Worm (Caenorhabditis elegans) whole organism, L2 larva: ENCODE measurements around the gene lntl-1.

Experiments
- F13H6.1 ChIP-seq: sonication (generic microtip); optimal IDR thresholded peaks from 2 replicates; lab custom pipeline; 2016; ENCODE audit warnings: missing genetic modification characterization, missing compliant biosample characterization
- R02D3.7 ChIP-seq: fragments of 150-350 bp; optimal IDR thresholded peaks from 2 replicates; lab custom pipeline; 2014; ENCODE audit warnings: missing biosample characterization, missing genetic modification characterization
- alr-1 ChIP-seq: fragments of 150-350 bp; optimal IDR thresholded peaks from 2 replicates; lab custom pipeline; 2014; ENCODE audit warnings: missing biosample characterization, missing genetic modification characterization
- ama-1 ChIP-seq: fragments of 150-350 bp; optimal IDR thresholded peaks from 2 replicates; lab custom pipeline; 2018; ENCODE audit warnings: inconsistent platforms
- ceh-82 ChIP-seq: fragments of 150-350 bp; optimal IDR thresholded peaks from 2 replicates; lab custom pipeline; 2014; ENCODE audit warnings: missing biosample characterization, missing genetic modification characterization
- lin-39 ChIP-seq: fragments of 150-350 bp; optimal IDR thresholded peaks from 2 replicates; lab custom pipeline; 2014; ENCODE audit warnings: missing biosample characterization, missing genetic modification reagents, missing genetic modification characterization
- mab-5 ChIP-seq: fragments of 150-350 bp; optimal IDR thresholded peaks from 2 replicates; lab custom pipeline; 2014; ENCODE audit warnings: missing biosample characterization, missing genetic modification characterization
- mbf-1 ChIP-seq: sonication (generic microtip); optimal IDR thresholded peaks from 2 replicates; lab custom pipeline; 2017; ENCODE audit warnings: missing biosample characterization, missing genetic modification characterization
- nhr-21 ChIP-seq: fragments of 150-350 bp; optimal IDR thresholded peaks from 2 replicates; lab custom pipeline; 2014; ENCODE audit warnings: missing biosample characterization, missing genetic modification characterization
- nhr-23 ChIP-seq: fragments of 150-350 bp; optimal IDR thresholded peaks from 2 replicates; lab custom pipeline; 2014; ENCODE audit warnings: missing biosample characterization, missing genetic modification reagents, missing genetic modification characterization
- nhr-237 ChIP-seq: fragments of 150-350 bp; optimal IDR thresholded peaks from 2 replicates; lab custom pipeline; 2014; ENCODE audit warnings: missing biosample characterization, missing genetic modification characterization
- snpc-4 ChIP-seq: fragments of 150-350 bp; optimal IDR thresholded peaks from 2 replicates; lab custom pipeline; 2014; ENCODE audit warnings: missing biosample characterization, missing genetic modification characterization
- unc-39 ChIP-seq: fragments of 150-350 bp; optimal IDR thresholded peaks from 2 replicates; lab custom pipeline; 2014; ENCODE audit warnings: missing biosample characterization, missing genetic modification characterization
- unc-62 ChIP-seq: fragments of 150-350 bp; optimal IDR thresholded peaks from 2 replicates; lab custom pipeline; 2014; ENCODE audit warnings: missing biosample characterization, missing genetic modification reagents, missing genetic modification characterization

ce11 chrIV:5855608-5856007, 48.7 kb upstream of the lntl-1 start:
- TF ChIP-seq ama-1 (lab: Kevin White, UChicago), result no peak
- TF ChIP-seq ceh-82 (tag; lab: Kevin White, UChicago), result no peak
- no peak for TF ChIP-seq F13H6.1 (tag; lab: Kevin White, UChicago)
- TF ChIP-seq unc-62, result no peak
- no peak for TF ChIP-seq lin-39 (tag; lab: Kevin White, UChicago)
- TF ChIP-seq mbf-1, result no peak
- TF ChIP-seq unc-39, result no peak
- TF ChIP-seq nhr-23 (tag; lab: Kevin White, UChicago), result no peak
- TF ChIP-seq R02D3.7 (tag; lab: Kevin White, UChicago), result no peak
- no peak for TF ChIP-seq nhr-21 (tag; lab: Kevin White, UChicago)
- no peak for TF ChIP-seq alr-1 (tag; lab: Kevin White, UChicago)
- TF ChIP-seq mab-5, result no peak
- no peak for TF ChIP-seq snpc-4 (tag; lab: Kevin White, UChicago)
- TF ChIP-seq nhr-237 (tag; lab: Kevin White, UChicago), result no peak
